Fruit fly (Drosophila melanogaster): ENCODE data around the gene CG11555.

Gene CG11555

dm6 chr2L:286421-286820 is 12.8 kb downstream of the CG11555 start (continued):
- TF ChIP-seq CG6175 (GFP tag; IDR thresholded peaks at IDR 0.05): 0 out of 3 replicates have a peak, but pooled peaks have one; percentile 40
- TF ChIP-seq Deaf1 (tag; optimal IDR thresholded peaks at IDR 0.05): peak; percentile 49
- TF ChIP-seq mirr (GFP tag; optimal IDR thresholded peaks at IDR 0.05): peak; percentile 87
- TF ChIP-seq sd (tag; optimal IDR thresholded peaks at IDR 0.05): peak; percentile 35
- peak; percentile 43 for TF ChIP-seq en (GFP tag; optimal IDR thresholded peaks at IDR 0.05)
- TF ChIP-seq CG12299 (tag; optimal IDR thresholded peaks at IDR 0.05): peak; percentile 10
- peak; percentile 47 for TF ChIP-seq CG17829 (tag; optimal IDR thresholded peaks at IDR 0.05)
- TF ChIP-seq aop (GFP tag; IDR thresholded peaks at IDR 0.05): peak; percentile 66
- TF ChIP-seq CG10565 (GFP tag; optimal IDR thresholded peaks at IDR 0.05): no peak
- TF ChIP-seq Meics (GFP tag; optimal IDR thresholded peaks at IDR 0.05): peak; percentile 81
- no peak for TF ChIP-seq Bgb (GFP tag; IDR thresholded peaks at IDR 0.05; ENCODE audit: partially characterized antibody)
- no peak; the same call in 2 of the 3 replicates for TF ChIP-seq CG11560 (tag; IDR thresholded peaks at IDR 0.05)
- TF ChIP-seq stc (GFP tag; IDR thresholded peaks at IDR 0.05): 0 out of 2 replicates have a peak, but pooled peaks have one; percentile 18
- TF ChIP-seq CG18476 (GFP tag; optimal IDR thresholded peaks at IDR 0.05): peak; percentile 12
- peak; percentile 77 for TF ChIP-seq CG11247 (GFP tag; IDR thresholded peaks at IDR 0.05)
- no peak for TF ChIP-seq CG7745 (tag; optimal IDR thresholded peaks at IDR 0.05)
- TF ChIP-seq dimm (GFP tag; IDR thresholded peaks at IDR 0.05): no peak
- TF ChIP-seq pros (GFP tag; optimal IDR thresholded peaks at IDR 0.05): no peak
- peak; percentile 58 for TF ChIP-seq Chrac-16 (GFP tag; optimal IDR thresholded peaks at IDR 0.05)
- TF ChIP-seq CG5245 (GFP tag; optimal IDR thresholded peaks at IDR 0.05): peak; percentile 54
- TF ChIP-seq al (GFP tag; IDR thresholded peaks at IDR 0.05): peak; percentile 55; the same call in 1 of the 2 replicates
- TF ChIP-seq Optix (GFP tag; IDR thresholded peaks at IDR 0.05): peak; percentile 75
- TF ChIP-seq esg (GFP tag; conservative IDR thresholded peaks at IDR 0.05): peak; percentile 39; the same call in 1 of the 2 replicates
- peak; percentile 69; the same call in 2 of the 3 replicates for TF ChIP-seq tgo (GFP tag; IDR thresholded peaks at IDR 0.05)
- peak; percentile 58 for TF ChIP-seq Sox102F (GFP tag; optimal IDR thresholded peaks at IDR 0.05)
- TF ChIP-seq CG9215 (GFP tag; IDR thresholded peaks at IDR 0.05): 0 out of 2 replicates have a peak, but pooled peaks have one; percentile 36
- no peak for TF ChIP-seq mld (GFP tag; IDR thresholded peaks at IDR 0.05; ENCODE audit: partially characterized antibody)
- TF ChIP-seq CG5953 (GFP tag; IDR thresholded peaks at IDR 0.05): peak; percentile 55
- TF ChIP-seq CG4854 (GFP tag; optimal IDR thresholded peaks at IDR 0.05): peak; percentile 6
- peak; percentile 46 for TF ChIP-seq CG31388 (GFP tag; optimal IDR thresholded peaks at IDR 0.05)
- no peak for TF ChIP-seq Hmx (GFP tag; optimal IDR thresholded peaks at IDR 0.05)
- TF ChIP-seq CG8290 (GFP tag; optimal IDR thresholded peaks at IDR 0.05): no peak
- peak in 1 of 2 experiments; percentile 97 for TF ChIP-seq CG8290 (tag; optimal IDR thresholded peaks at IDR 0.05)
- TF ChIP-seq Aef1 (GFP tag; IDR thresholded peaks at IDR 0.05): peak; percentile 68
- TF ChIP-seq CG2889 (GFP tag; IDR thresholded peaks at IDR 0.05): peak; percentile 23; the same call in 1 of the 3 replicates
- TF ChIP-seq caup (GFP tag; optimal IDR thresholded peaks at IDR 0.05; ENCODE audit: severe bottlenecking): peak; percentile 74
- TF ChIP-seq ci (GFP tag; IDR thresholded peaks at IDR 0.05): peak; percentile 78
- TF ChIP-seq wek (GFP tag; optimal IDR thresholded peaks at IDR 0.05): no peak
- TF ChIP-seq CG18262 (tag; optimal IDR thresholded peaks at IDR 0.05): peak; percentile 26
- TF ChIP-seq Pdp1 (GFP tag; optimal IDR thresholded peaks at IDR 0.05): peak; percentile 46 to 71
- peak; percentile 68 for TF ChIP-seq CG6765 (GFP tag; optimal IDR thresholded peaks at IDR 0.05)
- 0 out of 2 replicates have a peak, but pooled peaks have one; percentile 11 for TF ChIP-seq crol (GFP tag; IDR thresholded peaks at IDR 0.05)
- TF ChIP-seq zen2 (GFP tag; IDR thresholded peaks at IDR 0.05; ENCODE audit: partially characterized antibody): no peak
- TF ChIP-seq CG18619 (GFP tag; optimal IDR thresholded peaks at IDR 0.05): peak; percentile 55
- TF ChIP-seq E2f2 (GFP tag; IDR thresholded peaks at IDR 0.05): peak; percentile 39; the same call in 1 of the 2 replicates
- TF ChIP-seq CG15601 (tag; optimal IDR thresholded peaks at IDR 0.05): no peak
- no peak for TF ChIP-seq CG6689 (GFP tag; IDR thresholded peaks at IDR 0.05)
- TF ChIP-seq CG2678 (tag; optimal IDR thresholded peaks at IDR 0.05): peak; percentile 72
- peak; percentile 51 for TF ChIP-seq pum (GFP tag; optimal IDR thresholded peaks at IDR 0.05)
- TF ChIP-seq CG13424 (tag; optimal IDR thresholded peaks at IDR 0.05): peak; percentile 57
